Worm (Caenorhabditis elegans) whole organism, young adult: ENCODE data around the gene Y45G5AM.6.

Experiments
- B0019.2 ChIP-seq: fragments of 200-800 bp; sonication (Bioruptor generic); conservative IDR thresholded peaks from 2 replicates; pipeline ENCODE4 v1.3.6; 2022; ENCODE audit warnings: missing genetic modification reagents, missing genetic modification characterization, missing compliant biosample characterization
- B0035.1 ChIP-seq: sonication (generic microtip); optimal IDR thresholded peaks from 2 replicates; lab custom pipeline; 2016; ENCODE audit warnings: missing genetic modification characterization, mild to moderate bottlenecking, missing compliant biosample characterization, missing genotype, missing genetic modification reagents
- F22D6.2 ChIP-seq: sonication (generic microtip); optimal IDR thresholded peaks from 2 replicates; lab custom pipeline; 2016; ENCODE audit warnings: mild to moderate bottlenecking, missing genetic modification characterization, missing compliant biosample characterization
- F57C9.4 ChIP-seq: sonication (generic microtip); optimal IDR thresholded peaks from 2 replicates; lab custom pipeline; 2017; ENCODE audit warnings: mild to moderate bottlenecking, missing genetic modification characterization, missing compliant biosample characterization
- K12H6.12 ChIP-seq: fragments of 200-800 bp; sonication (Bioruptor generic); optimal IDR thresholded peaks from 2 replicates; lab custom pipeline; 2018; ENCODE audit warnings: mild to moderate bottlenecking, missing genetic modification characterization, missing compliant biosample characterization
- T07F8.4 ChIP-seq: sonication (generic microtip); optimal IDR thresholded peaks from 2 replicates; lab custom pipeline; 2016; ENCODE audit warnings: mild to moderate bottlenecking, missing genetic modification characterization, moderate library complexity, missing compliant biosample characterization
- Y56A3A.18 ChIP-seq: fragments of 200-800 bp; sonication (Bioruptor generic); IDR thresholded peaks from 2 replicates; pipeline ENCODE4 v1.3.6; 2022; ENCODE audit warnings: missing genetic modification reagents, missing genetic modification characterization, missing compliant biosample characterization
- Y67H2A.10 ChIP-seq: fragments of 200-800 bp; sonication (Bioruptor generic); conservative IDR thresholded peaks from 2 replicates; pipeline ENCODE4 v1.3.6; 2022; ENCODE audit warnings: missing genetic modification reagents, missing genetic modification characterization, missing compliant biosample characterization
- attf-6 ChIP-seq: fragments of 200-800 bp; sonication (Bioruptor generic); IDR thresholded peaks from 2 replicates; pipeline ENCODE4 v1.3.6; 2022; ENCODE audit warnings: missing genetic modification reagents, missing genetic modification characterization, missing compliant biosample characterization
- bed-1 ChIP-seq: fragments of 200-800 bp; sonication (Bioruptor generic); IDR thresholded peaks from 2 replicates; pipeline ENCODE4 v1.3.6; 2022; ENCODE audit warnings: missing genetic modification reagents, missing genetic modification characterization, missing compliant biosample characterization
- ccch-3 ChIP-seq: fragments of 200-800 bp; sonication (Bioruptor generic); optimal IDR thresholded peaks from 2 replicates; lab custom pipeline; 2018; ENCODE audit warnings: mild to moderate bottlenecking, missing genetic modification characterization, missing compliant biosample characterization
- cebp-1 ChIP-seq, 2 experiments: fragments of 200-800 bp in 1 of 2; sonication (Bioruptor generic) in 1 of 2; sonication (generic microtip) in 1 of 2; IDR thresholded peaks in 1 of 2; optimal IDR thresholded peaks in 1 of 2; 2 replicates each; pipeline versions ENCODE4 v1.3.6 to Lab custom; 2017 to 2022; ENCODE audit warnings: missing compliant biosample characterization in 2 of 2, missing genetic modification characterization in 2 of 2, mild to moderate bottlenecking in 1 of 2, missing genetic modification reagents in 1 of 2, moderate library complexity in 1 of 2
- ceh-27 ChIP-seq: fragments of 200-800 bp; sonication (Bioruptor generic); optimal IDR thresholded peaks from 2 replicates; lab custom pipeline; 2018; ENCODE audit warnings: mild to moderate bottlenecking, missing genetic modification characterization, moderate library complexity, missing compliant biosample characterization
- ceh-79 ChIP-seq: sonication (generic microtip); optimal IDR thresholded peaks from 2 replicates; lab custom pipeline; 2017; ENCODE audit warnings: mild to moderate bottlenecking, missing genetic modification characterization, missing compliant biosample characterization
- egl-18 ChIP-seq: fragments of 200-800 bp; sonication (Bioruptor generic); IDR thresholded peaks from 2 replicates; pipeline ENCODE4 v1.3.6; 2022; ENCODE audit warnings: missing genetic modification reagents, missing genetic modification characterization, missing compliant biosample characterization
- egl-44 ChIP-seq: fragments of 200-800 bp; sonication (Bioruptor generic); IDR thresholded peaks from 2 replicates; pipeline ENCODE4 v1.3.6; 2022; ENCODE audit warnings: missing genetic modification reagents, missing genetic modification characterization, missing compliant biosample characterization
- fkh-3 ChIP-seq: sonication (generic microtip); optimal IDR thresholded peaks from 2 replicates; lab custom pipeline; 2016; ENCODE audit warnings: mild to moderate bottlenecking, missing genetic modification characterization, missing compliant biosample characterization
- hlh-26 ChIP-seq: fragments of 200-800 bp; sonication (Bioruptor generic); conservative IDR thresholded peaks from 2 replicates; pipeline ENCODE4 v1.3.6; 2022; ENCODE audit warnings: missing genetic modification reagents, missing genetic modification characterization, missing compliant biosample characterization
- let-607 ChIP-seq, 2 experiments: fragments of 200-800 bp in 1 of 2; sonication (Bioruptor generic) in 1 of 2; sonication (generic microtip) in 1 of 2; optimal IDR thresholded peaks; 2 replicates each; lab custom pipeline; 2016 to 2018; ENCODE audit warnings: mild to moderate bottlenecking in 2 of 2, missing compliant biosample characterization in 2 of 2, missing genetic modification characterization in 2 of 2, moderate library complexity in 2 of 2, missing genotype in 1 of 2
- lin-35 ChIP-seq, 3 experiments: fragments of 150-350 bp in 2 of 3; sonication (generic microtip) in 1 of 3; optimal IDR thresholded peaks; 2 replicates each; lab custom pipeline; 2014 to 2018; ENCODE audit warnings: missing biosample characterization in 3 of 3, missing genetic modification characterization in 3 of 3, missing genetic modification reagents in 3 of 3
- lin-54 ChIP-seq: fragments of 200-800 bp; sonication (Bioruptor generic); optimal IDR thresholded peaks from 2 replicates; lab custom pipeline; 2018; ENCODE audit warnings: mild to moderate bottlenecking, missing genetic modification characterization, missing compliant biosample characterization
- lsl-1 ChIP-seq: fragments of 200-800 bp; sonication (Bioruptor generic); optimal IDR thresholded peaks from 2 replicates; lab custom pipeline; 2018; ENCODE audit warnings: mild to moderate bottlenecking, missing genetic modification characterization, moderate library complexity, missing compliant biosample characterization
- nfya-2 ChIP-seq: fragments of 200-800 bp; sonication (Bioruptor generic); IDR thresholded peaks from 2 replicates; pipeline ENCODE4 v1.3.6; 2022; ENCODE audit warnings: missing genetic modification reagents, missing genetic modification characterization, missing compliant biosample characterization
- nhr-90 ChIP-seq: sonication (generic microtip); optimal IDR thresholded peaks from 2 replicates; lab custom pipeline; 2016; ENCODE audit warnings: missing genotype, mild to moderate bottlenecking, missing genetic modification characterization, missing compliant biosample characterization
- repo-1 ChIP-seq: sonication (generic microtip); optimal IDR thresholded peaks from 2 replicates; lab custom pipeline; 2017; ENCODE audit warnings: mild to moderate bottlenecking, missing genetic modification characterization, missing compliant biosample characterization
- snpc-3.4 ChIP-seq: sonication (generic microtip); optimal IDR thresholded peaks from 2 replicates; lab custom pipeline; 2017; ENCODE audit warnings: missing genetic modification characterization, mild to moderate bottlenecking, missing compliant biosample characterization, antibody characterized with exemption, moderate library complexity, missing genotype, missing genetic modification reagents
- snpc-4 ChIP-seq, 5 experiments: fragments of 150-350 bp in 1 of 5; sonication (generic microtip) in 4 of 5; optimal IDR thresholded peaks; 2 replicates each; lab custom pipeline; 2014 to 2018; ENCODE audit warnings: missing genetic modification characterization in 5 of 5, missing biosample characterization in 3 of 5, antibody characterized with exemption in 2 of 5, mild to moderate bottlenecking in 2 of 5, missing compliant biosample characterization in 2 of 5, missing genotype in 2 of 5, moderate library complexity in 2 of 5, missing genetic modification reagents in 1 of 5
- sptf-2 ChIP-seq: fragments of 200-800 bp; sonication (Bioruptor generic); optimal IDR thresholded peaks from 2 replicates; lab custom pipeline; 2018; ENCODE audit warnings: mild to moderate bottlenecking, missing genetic modification characterization, missing compliant biosample characterization
- zim-3 ChIP-seq: sonication (generic microtip); optimal IDR thresholded peaks from 2 replicates; lab custom pipeline; 2017; ENCODE audit warnings: mild to moderate bottlenecking, missing genetic modification characterization, moderate library complexity, missing compliant biosample characterization
- ztf-18 ChIP-seq: sonication (generic microtip); optimal IDR thresholded peaks from 2 replicates; lab custom pipeline; 2016; ENCODE audit warnings: missing genotype, mild to moderate bottlenecking, missing genetic modification characterization, missing compliant biosample characterization

Y45G5AM.6 gene

ce11 chrV:4112516-4112915 lies 39.6 kb downstream of the Y45G5AM.6 start, which contains the start of gene srw-134:
srw-134 (minus strand) TSS chrV:4112616.
- no peak for TF ChIP-seq ccch-3 (GFP tag; lab: Kevin White, UChicago)
- no peak for TF ChIP-seq cebp-1 (GFP tag; IDR thresholded peaks at IDR 0.05; lab: Robert Waterston, UW)
- no peak for TF ChIP-seq cebp-1 (tag; optimal IDR thresholded peaks at IDR 0.05; lab: Kevin White, UChicago)
- no peak for TF ChIP-seq T07F8.4

DNA sequence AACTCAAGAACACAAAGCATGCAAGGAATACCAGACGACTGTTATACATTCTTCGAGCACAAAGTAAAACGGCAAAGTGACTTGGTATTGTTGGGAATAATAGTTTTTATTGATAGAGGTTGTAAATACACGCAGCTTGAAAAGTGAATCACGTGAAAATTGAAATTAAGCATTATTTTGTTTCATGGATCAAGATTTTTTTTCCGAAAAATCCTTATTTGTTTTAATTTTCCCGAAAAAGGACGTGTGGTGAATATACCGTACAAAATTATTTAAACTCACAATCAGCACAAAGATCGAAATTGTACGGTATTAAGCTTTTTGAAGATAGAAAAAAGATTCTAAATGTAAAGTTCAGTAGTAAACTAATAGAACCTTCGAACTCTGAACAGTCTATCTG lies 42.2 kb downstream of the Y45G5AM.6 start, which contains the start of gene clc-18:
clc-18 (minus strand) TSS at position 101 of the 400 bp plus-strand sequence.
- TF ChIP-seq Y67H2A.10 (GFP tag; lab: Robert Waterston, UW) (no peak), K12H6.12 (tag; lab: Kevin White, UChicago) (no peak), nfya-2 (no peak), sptf-2 (GFP tag; lab: Kevin White, UChicago) (no peak), ztf-18 (no peak), T07F8.4 (no peak), lsl-1 (GFP tag; lab: Kevin White, UChicago) (no peak)
- TF ChIP-seq, all 124 proteins: peak for 0

DNA sequence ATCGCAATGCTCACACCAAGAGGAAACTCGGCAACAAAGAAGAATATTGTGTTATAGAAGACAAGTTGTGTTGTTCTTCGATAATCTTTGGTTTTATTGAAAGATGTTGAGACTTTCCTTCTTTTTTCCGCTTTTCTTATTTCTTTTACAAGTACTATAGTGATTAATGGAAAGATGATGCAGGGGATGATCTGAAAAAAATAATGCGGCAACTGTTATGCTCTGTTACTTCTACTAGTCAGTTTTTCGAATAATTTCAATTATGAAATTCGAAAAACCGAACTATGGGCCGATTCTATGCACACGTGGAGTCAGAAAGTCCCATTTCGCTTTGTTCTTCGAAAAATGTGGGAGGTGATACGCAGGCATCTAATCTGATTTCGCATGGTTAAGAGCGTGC lies 45.4 kb downstream of the Y45G5AM.6 start:
- TF ChIP-seq egl-44 (GFP tag; lab: Robert Waterston, UW) (no peak), lin-54 (GFP tag; lab: Kevin White, UChicago) (no peak), ceh-27 (GFP tag; lab: Kevin White, UChicago) (no peak), ztf-18 (no peak), lin-35 (GFP tag; optimal IDR thresholded peaks at IDR 0.05; lab: Kevin White, UChicago) (no peak), bed-1 (GFP tag; lab: Robert Waterston, UW) (no peak), T07F8.4 (no peak), F22D6.2 (tag; lab: Kevin White, UChicago) (no peak), lsl-1 (GFP tag; lab: Kevin White, UChicago) (no peak), B0035.1 (tag; lab: Kevin White, UChicago) (no peak), let-607 (tag; optimal IDR thresholded peaks at IDR 0.05; lab: Kevin White, UChicago) (no peak), Y56A3A.18 (GFP tag; lab: Robert Waterston, UW) (no peak), snpc-4 (GFP tag; optimal IDR thresholded peaks at IDR 0.05; lab: Kevin White, UChicago) (no peak), snpc-4 (tag; optimal IDR thresholded peaks at IDR 0.05; lab: Kevin White, UChicago) (no peak), hlh-26 (GFP tag; lab: Robert Waterston, UW) (no peak), cebp-1 (GFP tag; IDR thresholded peaks at IDR 0.05; lab: Robert Waterston, UW) (no peak), cebp-1 (tag; optimal IDR thresholded peaks at IDR 0.05; lab: Kevin White, UChicago) (no peak), repo-1 (tag; lab: Kevin White, UChicago) (no peak), nhr-90 (tag; lab: Kevin White, UChicago) (no peak)

- TF ChIP-seq repo-1 (tag; lab: Kevin White, UChicago) (no peak), attf-6 (no peak), zim-3 (tag; lab: Kevin White, UChicago) (no peak), fkh-3 (no peak), ceh-79 (no peak), Y67H2A.10 (GFP tag; lab: Robert Waterston, UW) (no peak), B0019.2 (GFP tag; lab: Robert Waterston, UW) (no peak), egl-18 (GFP tag; lab: Robert Waterston, UW) (no peak), snpc-3.4 (tag; lab: Kevin White, UChicago) (no peak), F57C9.4 (tag; lab: Kevin White, UChicago) (no peak)
Measured at ce11 chrV:4104298-4104697, 47.8 kb downstream of the Y45G5AM.6 start, which contains the start of gene srj-39. srj-39 (plus strand) TSS chrV:4104598.
